Fruit fly (Drosophila melanogaster) S2 (cell line): ENCODE results near the gene CG13601.

Experiments
- CG8478 ChIP-seq: fragments of >200 bp; optimal IDR thresholded peaks from 2 replicates; lab custom pipeline; 2018
- CTCF ChIP-seq, 2 experiments: fragments of >200 bp; optimal IDR thresholded peaks; 2 replicates each; lab custom pipeline; 2018

Gene CG13601

dm6 chr3R:23941643-23942424 is 14.4 kb upstream of the CG13601 start:
- TF ChIP-seq CTCF (optimal IDR thresholded peaks at IDR 0.05; lab: Kevin White, UChicago), result no peak
- TF ChIP-seq CG8478, result no peak

DNA sequence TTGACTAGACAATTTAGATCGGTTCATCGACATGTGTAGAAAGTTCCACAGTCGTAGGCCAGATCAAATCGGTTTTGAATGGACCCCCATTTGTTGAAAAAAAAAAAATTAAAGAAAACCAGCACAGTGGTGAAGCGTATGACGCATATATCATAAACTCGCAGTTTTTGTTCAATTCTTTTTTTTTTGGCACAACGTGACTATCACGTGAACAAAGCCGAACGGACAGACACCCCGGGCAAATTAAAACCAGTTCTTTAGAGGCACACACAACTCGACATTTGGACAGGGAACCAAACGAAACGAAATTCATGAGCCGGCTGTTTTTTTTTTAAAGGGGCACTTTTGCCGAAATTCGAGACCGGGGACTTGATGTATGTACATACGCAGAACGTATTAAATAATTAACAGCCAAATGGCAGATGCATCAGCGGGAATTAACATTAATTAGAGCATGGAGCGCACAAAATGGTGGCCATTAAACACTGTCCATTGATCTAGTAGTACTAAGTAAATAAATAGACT is 13.5 kb upstream of the CG13601 start:
- no peak for TF ChIP-seq CTCF (optimal IDR thresholded peaks at IDR 0.05; lab: Kevin White, UChicago)
- TF ChIP-seq CG8478, result no peak

DNA sequence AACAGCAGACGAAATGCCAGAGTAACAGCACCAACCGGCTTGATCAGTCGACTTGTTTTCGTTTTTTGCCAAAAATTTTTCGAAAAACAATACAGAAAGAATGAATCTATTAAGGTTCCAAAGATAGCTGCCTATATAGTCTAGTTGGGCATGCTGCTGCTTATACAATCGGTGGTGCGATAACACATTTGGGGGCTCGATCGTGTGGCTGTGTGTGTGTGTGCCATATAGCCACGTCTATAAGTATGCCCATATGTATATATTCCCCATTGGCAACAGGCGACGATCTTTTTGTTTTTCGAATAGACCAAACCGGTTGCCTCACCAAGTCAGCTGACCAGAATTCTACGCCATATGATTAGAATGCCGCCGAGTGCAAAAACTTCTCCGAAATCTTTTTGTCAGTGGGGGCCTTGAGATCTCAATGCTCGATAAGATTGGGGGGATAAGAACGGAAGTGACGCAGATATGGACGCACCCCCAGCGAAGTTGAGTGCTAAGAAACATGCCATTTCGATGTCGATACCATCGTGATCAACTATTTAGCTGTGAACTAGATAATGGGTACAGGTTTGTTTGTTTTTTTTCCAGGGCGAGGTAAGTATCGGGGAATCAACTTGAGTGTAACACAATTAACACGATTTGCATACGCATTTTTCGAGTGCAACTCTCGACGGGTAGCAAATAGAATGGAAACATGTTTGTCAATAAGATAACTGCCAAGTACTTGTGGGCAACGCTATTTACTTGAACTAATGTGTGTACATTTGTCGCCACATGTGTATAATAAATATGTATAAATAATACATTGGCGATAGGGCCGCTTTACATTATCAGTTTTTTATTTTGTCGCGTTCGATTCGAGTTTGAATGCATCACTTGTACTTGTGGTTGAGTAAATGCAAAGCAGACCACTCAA is 12.7 kb upstream of the CG13601 start:
- TF ChIP-seq CG8478 (no peak), CTCF (optimal IDR thresholded peaks at IDR 0.05; lab: Kevin White, UChicago) (no peak)

DNA sequence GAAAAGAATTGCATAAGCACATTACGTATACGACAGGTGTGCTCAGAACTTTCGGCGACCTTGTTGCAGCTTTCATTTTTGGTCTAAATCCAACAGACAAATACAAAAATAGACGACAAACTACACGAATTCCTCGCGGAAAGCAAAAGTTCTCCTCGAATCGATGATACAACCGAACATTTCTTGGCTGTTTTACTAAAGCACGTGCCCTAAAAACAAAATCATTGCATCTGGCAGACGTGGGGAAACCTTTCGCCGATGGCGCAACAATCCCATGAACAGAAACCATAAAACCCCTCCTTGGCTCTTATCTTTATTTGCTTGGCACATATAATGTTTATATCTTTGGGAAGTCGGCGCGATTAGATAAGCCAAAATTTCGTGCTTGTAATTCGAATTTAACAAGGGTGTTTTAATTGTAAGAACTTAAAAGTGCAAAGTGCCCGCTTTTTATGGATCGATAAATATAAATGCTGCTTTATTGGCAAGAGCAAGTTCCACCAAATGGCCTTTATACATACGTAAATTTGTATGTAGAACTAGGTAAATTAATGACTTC is 11.2 kb upstream of the CG13601 start:
- no peak for TF ChIP-seq CTCF (optimal IDR thresholded peaks at IDR 0.05; lab: Kevin White, UChicago)
- no peak for TF ChIP-seq CG8478

- TF ChIP-seq CTCF (optimal IDR thresholded peaks at IDR 0.05; lab: Kevin White, UChicago) (no peak), CG8478 (no peak)
Measured at dm6 chr3R:23933684-23934575, 6.5 kb upstream of the CG13601 start, which contains the start of gene CG5854. CG5854 (plus strand) TSS chr3R:23933912.

- no peak for TF ChIP-seq CTCF (optimal IDR thresholded peaks at IDR 0.05; lab: Kevin White, UChicago)
Measured at dm6 chr3R:23933430-23933683, 5.9 kb upstream of the CG13601 start, which contains the start of gene RpS19b. RpS19b (minus strand) TSS chr3R:23933530.

dm6 chr3R:23931095-23931728 is 3.8 kb upstream of the CG13601 start, which contains the start of the genes Rpt2 and CG13599:
Rpt2 (minus strand) TSS chr3R:23931558.
CG13599 (plus strand) TSS chr3R:23931639.
- TF ChIP-seq CG8478 (no peak), CTCF (optimal IDR thresholded peaks at IDR 0.05; lab: Kevin White, UChicago) (no peak)

- no peak for TF ChIP-seq CTCF (optimal IDR thresholded peaks at IDR 0.05; lab: Kevin White, UChicago)
- TF ChIP-seq CG8478, result no peak
Measured at dm6 chr3R:23928950-23929602, 1.6 kb upstream of the CG13601 start, which contains the start of the genes CG43998, CG43999 and CG31142. CG43998 (minus strand) TSS chr3R:23929000. CG43999 (minus strand) TSS chr3R:23929000. CG31142 (plus strand) TSS chr3R:23929243.

DNA sequence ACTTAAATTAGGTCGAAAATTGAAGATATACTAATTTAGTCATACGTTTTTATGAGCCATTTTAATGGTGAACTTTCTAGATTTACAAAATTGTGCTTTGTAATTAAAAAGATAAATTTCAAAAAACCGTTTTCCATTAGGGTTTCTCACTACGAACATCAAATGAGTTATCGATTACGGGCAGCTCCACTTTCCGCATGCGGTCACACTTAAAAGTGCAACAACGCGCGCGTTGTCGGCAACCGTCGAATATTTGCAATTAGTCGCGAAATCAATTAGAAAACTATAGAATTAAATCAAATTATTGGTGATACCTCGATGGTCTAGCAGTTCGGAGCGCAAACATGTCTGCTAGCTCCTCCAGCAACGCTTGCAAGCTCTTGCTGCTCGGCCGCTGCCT is 3.2 kb downstream of the CG13601 start, which contains the start of gene Ndc1:
Ndc1 (plus strand) TSS at position 200 of the 400 bp plus-strand sequence.
- TF ChIP-seq CG8478 (no peak), CTCF (optimal IDR thresholded peaks at IDR 0.05; lab: Kevin White, UChicago) (no peak)

dm6 chr3R:23922502-23923350 is 4.7 kb downstream of the CG13601 start, which contains the start of the genes sba and CG31141:
sba (minus strand) TSS chr3R:23922973.
CG31141 (plus strand) TSS chr3R:23923300.
- TF ChIP-seq CTCF (optimal IDR thresholded peaks at IDR 0.05; lab: Kevin White, UChicago) (peak; percentile 9 to 50), CG8478 (no peak)

DNA sequence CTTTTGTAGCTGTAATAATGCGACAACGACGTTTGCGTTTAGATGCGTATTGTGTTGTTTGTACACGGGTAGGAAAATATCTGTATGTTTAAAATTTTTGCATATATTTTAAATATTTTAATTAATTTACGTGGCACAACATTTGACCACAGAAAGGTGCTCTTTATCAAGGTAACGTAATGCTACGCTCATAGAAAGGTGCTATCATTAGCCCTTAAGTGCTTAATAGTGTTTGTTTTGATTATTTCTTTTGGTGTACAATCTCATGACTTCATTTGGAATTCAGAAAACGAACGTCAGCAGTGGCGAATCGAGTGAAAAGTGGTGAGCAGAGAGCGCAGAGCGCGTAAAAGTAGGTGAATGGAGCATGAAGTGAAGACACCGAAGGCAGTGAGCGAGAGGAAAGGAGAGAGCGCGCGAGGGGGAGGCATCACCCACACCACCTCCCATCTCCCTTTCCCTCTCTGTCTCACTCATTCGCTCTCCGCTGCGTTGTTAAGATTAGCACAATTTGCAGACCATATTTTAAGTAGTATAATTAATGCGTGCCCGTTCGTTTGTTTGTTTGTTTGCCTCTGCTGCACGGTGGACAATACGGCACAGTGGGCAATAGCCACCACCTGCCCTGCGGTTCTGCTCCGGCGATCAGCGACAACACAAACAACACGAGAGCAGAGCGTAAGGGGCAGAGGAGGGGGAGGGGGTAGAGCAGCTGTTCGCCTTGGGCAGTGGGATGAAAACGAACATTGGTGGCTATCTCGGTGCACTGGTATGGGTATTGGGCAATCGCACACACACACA is 5.5 kb downstream of the CG13601 start:
- no peak for TF ChIP-seq CG8478
- no peak for TF ChIP-seq CTCF (optimal IDR thresholded peaks at IDR 0.05; lab: Kevin White, UChicago)
